Fruit fly (Drosophila melanogaster) whole organism, embryonic: ENCODE data around the gene Hecw.

Source experiments
- BEAF-32 ChIP-seq: fragments of 200-800 bp; sonication (Bioruptor generic); optimal IDR thresholded peaks from 3 replicates; lab custom pipeline; 2017; ENCODE audit warnings: missing biosample characterization, missing genetic modification characterization, mild to moderate bottlenecking, moderate library complexity, missing genetic modification reagents
- Blimp-1 ChIP-seq: fragments of 200-800 bp; sonication (Bioruptor generic); optimal IDR thresholded peaks from 3 replicates; lab custom pipeline; 2018; ENCODE audit warnings: missing biosample characterization, missing genetic modification characterization, mild to moderate bottlenecking, moderate library complexity, missing genetic modification reagents
- CG10274 ChIP-seq: fragments of 200-800 bp; sonication (Bioruptor generic); optimal IDR thresholded peaks from 3 replicates; lab custom pipeline; 2017; ENCODE audit warnings: missing biosample characterization, mild to moderate bottlenecking, missing genetic modification characterization
- CG12155 ChIP-seq: fragments of 200-800 bp; sonication (Bioruptor generic); optimal IDR thresholded peaks from 3 replicates; lab custom pipeline; 2016; ENCODE audit warnings: missing biosample characterization, missing genetic modification characterization
- CG12391 ChIP-seq: fragments of 200-800 bp; sonication (Bioruptor generic); optimal IDR thresholded peaks from 3 replicates; lab custom pipeline; 2018; ENCODE audit warnings: missing biosample characterization, mild to moderate bottlenecking, missing genetic modification characterization, moderate library complexity
- CG12659 ChIP-seq: fragments of 200-800 bp; sonication (Bioruptor generic); optimal IDR thresholded peaks from 3 replicates; lab custom pipeline; 2017; ENCODE audit warnings: mild to moderate bottlenecking, missing biosample characterization, missing genetic modification reagents, missing genetic modification characterization
- CG12744 ChIP-seq: fragments of 200-800 bp; sonication (Bioruptor generic); optimal IDR thresholded peaks from 2 replicates; lab custom pipeline; 2016; ENCODE audit warnings: missing biosample characterization, missing genetic modification characterization
- CG12769 ChIP-seq: fragments of 200-800 bp; sonication (Bioruptor generic); optimal IDR thresholded peaks from 2 replicates; lab custom pipeline; 2019; ENCODE audit warnings: missing biosample characterization, mild to moderate bottlenecking, missing genetic modification characterization, moderate library complexity
- CG18599 ChIP-seq: fragments of 200-800 bp; sonication (Bioruptor generic); optimal IDR thresholded peaks from 3 replicates; lab custom pipeline; 2017; ENCODE audit warnings: missing biosample characterization, missing genetic modification characterization, mild to moderate bottlenecking, moderate library complexity, missing genetic modification reagents
- CG30403 ChIP-seq: fragments of 200-800 bp; sonication (Bioruptor generic); optimal IDR thresholded peaks from 3 replicates; lab custom pipeline; 2016; ENCODE audit warnings: missing biosample characterization, missing genetic modification characterization
- CG32767 ChIP-seq: fragments of 200-800 bp; sonication (Bioruptor generic); IDR thresholded peaks from 2 replicates; pipeline ENCODE4 v1.3.6; 2022; ENCODE audit warnings: missing biosample characterization, missing genetic modification characterization
- CG3281 ChIP-seq: fragments of 200-800 bp; sonication (Bioruptor generic); optimal IDR thresholded peaks from 3 replicates; lab custom pipeline; 2017; ENCODE audit warnings: missing biosample characterization, mild to moderate bottlenecking, missing genetic modification characterization
- CG3407 ChIP-seq: fragments of 200-800 bp; sonication (Bioruptor generic); optimal IDR thresholded peaks from 2 replicates; lab custom pipeline; 2018; ENCODE audit warnings: missing biosample characterization, mild to moderate bottlenecking, missing genetic modification characterization
- CG4404 ChIP-seq: fragments of 200-800 bp; sonication (Bioruptor generic); IDR thresholded peaks from 2 replicates; pipeline ENCODE4 v1.3.6; 2022; ENCODE audit warnings: missing biosample characterization, missing genetic modification characterization
- CG6175 ChIP-seq: fragments of 200-800 bp; sonication (Bioruptor generic); IDR thresholded peaks from 3 replicates; pipeline ENCODE4 v1.3.6; 2022; ENCODE audit warnings: missing biosample characterization, missing genetic modification characterization
- CG9215 ChIP-seq: fragments of 200-800 bp; sonication (Bioruptor generic); IDR thresholded peaks from 2 replicates; pipeline ENCODE4 v1.3.6; 2022; ENCODE audit warnings: missing biosample characterization, missing genetic modification characterization
- CTCF ChIP-seq: fragments of 200-800 bp; sonication (Bioruptor generic); optimal IDR thresholded peaks from 2 replicates; lab custom pipeline; 2017; ENCODE audit warnings: missing biosample characterization, mild to moderate bottlenecking, missing genetic modification characterization, moderate library complexity
- Dfd ChIP-seq, 2 experiments: fragments of >200 bp; optimal IDR thresholded peaks; 2 replicates each; lab custom pipeline; 2017; ENCODE audit warnings: missing biosample characterization in 2 of 2, missing genetic modification characterization in 2 of 2
- Dp ChIP-seq: fragments of 200-800 bp; sonication (Bioruptor generic); optimal IDR thresholded peaks from 2 replicates; lab custom pipeline; 2018; ENCODE audit warnings: missing biosample characterization, mild to moderate bottlenecking, missing genetic modification characterization, moderate library complexity
- Ets65A ChIP-seq: fragments of 200-800 bp; sonication (Bioruptor generic); peaks from one replicate; lab custom pipeline; 2016; ENCODE audit warnings: missing biosample characterization, missing genetic modification characterization
- Gug ChIP-seq: fragments of 200-800 bp; sonication (Bioruptor generic); IDR thresholded peaks from 4 replicates; pipeline ENCODE4 v1.3.6; 2022; ENCODE audit warnings: missing biosample characterization, missing genetic modification characterization
- Hr3 ChIP-seq: fragments of 200-800 bp; sonication (Bioruptor generic); optimal IDR thresholded peaks from 3 replicates; lab custom pipeline; 2016; ENCODE audit warnings: missing biosample characterization, missing genetic modification characterization
- Hr39 ChIP-seq: fragments of >200 bp; optimal IDR thresholded peaks from 2 replicates; lab custom pipeline; 2017
- Lpt ChIP-seq: fragments of >200 bp; optimal IDR thresholded peaks from 2 replicates; lab custom pipeline; 2018; ENCODE audit warnings: missing biosample characterization, missing genetic modification characterization
- Oli ChIP-seq: fragments of 200-800 bp; sonication (Bioruptor generic); optimal IDR thresholded peaks from 2 replicates; lab custom pipeline; 2018; ENCODE audit warnings: missing biosample characterization, mild to moderate bottlenecking, missing genetic modification characterization, moderate library complexity
- Optix ChIP-seq: fragments of 200-800 bp; sonication (Bioruptor generic); IDR thresholded peaks from 3 replicates; pipeline ENCODE4 v1.3.6; 2022; ENCODE audit warnings: missing biosample characterization, missing genetic modification characterization
- Sox100B ChIP-seq: fragments of 200-800 bp; sonication (Bioruptor generic); optimal IDR thresholded peaks from 3 replicates; lab custom pipeline; 2018; ENCODE audit warnings: missing biosample characterization, mild to moderate bottlenecking, missing genetic modification characterization
- Usf ChIP-seq: fragments of 200-800 bp; sonication (Bioruptor generic); optimal IDR thresholded peaks from 2 replicates; lab custom pipeline; 2017; ENCODE audit warnings: missing genotype, missing biosample characterization, missing genetic modification characterization
- Vsx1 ChIP-seq: fragments of 200-800 bp; sonication (Bioruptor generic); optimal IDR thresholded peaks from 2 replicates; lab custom pipeline; 2017; ENCODE audit warnings: missing biosample characterization, mild to moderate bottlenecking, missing genetic modification characterization, missing genetic modification reagents
- ash1 ChIP-seq: fragments of 200-800 bp; sonication (Bioruptor generic); optimal IDR thresholded peaks from 2 replicates; lab custom pipeline; 2018; ENCODE audit warnings: missing biosample characterization, mild to moderate bottlenecking, missing genetic modification characterization
- bbx ChIP-seq: fragments of 200-800 bp; sonication (Bioruptor generic); IDR thresholded peaks from 2 replicates; pipeline ENCODE4 v1.3.6; 2022; ENCODE audit warnings: missing biosample characterization, missing genetic modification characterization; ENCODE audit not compliant: partially characterized antibody
- chif ChIP-seq, 2 experiments: fragments of 200-800 bp; sonication (Bioruptor generic); optimal IDR thresholded peaks; 3 replicates each; lab custom pipeline; 2016; ENCODE audit warnings: missing biosample characterization in 2 of 2, missing genetic modification characterization in 2 of 2
- chn ChIP-seq: fragments of 200-800 bp; sonication (Bioruptor generic); optimal IDR thresholded peaks from 2 replicates; lab custom pipeline; 2016; ENCODE audit warnings: missing biosample characterization, missing genetic modification characterization
- disco-r ChIP-seq: fragments of 200-800 bp; sonication (Bioruptor generic); optimal IDR thresholded peaks from 2 replicates; lab custom pipeline; 2016; ENCODE audit warnings: missing biosample characterization, missing genetic modification characterization
- eve ChIP-seq, 2 experiments: fragments of >200 bp; optimal IDR thresholded peaks; 2 replicates each; lab custom pipeline; 2017; ENCODE audit warnings: missing biosample characterization in 2 of 2, missing genetic modification characterization in 2 of 2
- ewg ChIP-seq: fragments of 200-800 bp; sonication (Bioruptor generic); optimal IDR thresholded peaks from 3 replicates; lab custom pipeline; 2017; ENCODE audit warnings: mild to moderate bottlenecking, missing biosample characterization, missing genetic modification reagents, missing genetic modification characterization
- exex ChIP-seq: fragments of 200-800 bp; sonication (Bioruptor generic); optimal IDR thresholded peaks from 4 replicates; lab custom pipeline; 2018; ENCODE audit warnings: missing biosample characterization, mild to moderate bottlenecking, missing genetic modification characterization, moderate library complexity
- fd96Cb ChIP-seq: fragments of 200-800 bp; sonication (Bioruptor generic); optimal IDR thresholded peaks from 2 replicates; lab custom pipeline; 2018; ENCODE audit warnings: missing biosample characterization, mild to moderate bottlenecking, missing genetic modification characterization, moderate library complexity
- ftz-f1 ChIP-seq: fragments of 200-800 bp; sonication (Bioruptor generic); optimal IDR thresholded peaks from 2 replicates; lab custom pipeline; 2016; ENCODE audit warnings: missing biosample characterization, missing genetic modification characterization
- gcm ChIP-seq: fragments of 200-800 bp; sonication (Bioruptor generic); optimal IDR thresholded peaks from 2 replicates; lab custom pipeline; 2019; ENCODE audit warnings: missing biosample characterization, mild to moderate bottlenecking, missing genetic modification characterization, moderate library complexity
- gsb ChIP-seq: fragments of 200-800 bp; sonication (Bioruptor generic); IDR thresholded peaks from 2 replicates; pipeline ENCODE4 v1.3.6; 2022; ENCODE audit warnings: missing biosample characterization, missing genetic modification characterization
- ham ChIP-seq: fragments of 200-800 bp; sonication (Bioruptor generic); IDR thresholded peaks from 2 replicates; pipeline ENCODE4 v1.3.6; 2022; ENCODE audit warnings: missing biosample characterization, missing genetic modification characterization
- hkb ChIP-seq, 2 experiments: fragments of 200-800 bp in 1 of 2; fragments of >200 bp in 1 of 2; sonication (Bioruptor generic) in 1 of 2; IDR thresholded peaks in 1 of 2; optimal IDR thresholded peaks in 1 of 2; 2 replicates each; pipeline versions ENCODE4 v1.3.6 to Lab custom; 2017 to 2022; ENCODE audit warnings: missing biosample characterization in 1 of 2, missing genetic modification characterization in 1 of 2
- prd ChIP-seq, 3 experiments: fragments of >200 bp in 2 of 3; fragments of 200-800 bp in 1 of 3; sonication (Bioruptor generic) in 1 of 3; optimal IDR thresholded peaks in 2 of 3; IDR thresholded peaks in 1 of 3; 2 replicates in 2 of 3; 3 replicates in 1 of 3; pipeline versions ENCODE4 v1.3.6 to Lab custom; 2017 to 2022; ENCODE audit warnings: missing biosample characterization in 1 of 3, missing genetic modification characterization in 1 of 3
- pzg ChIP-seq: fragments of 200-800 bp; sonication (Bioruptor generic); optimal IDR thresholded peaks from 3 replicates; lab custom pipeline; 2018; ENCODE audit warnings: missing biosample characterization, mild to moderate bottlenecking, missing genetic modification characterization, moderate library complexity
- run ChIP-seq: fragments of 200-800 bp; sonication (Bioruptor generic); optimal IDR thresholded peaks from 3 replicates; lab custom pipeline; 2018; ENCODE audit warnings: missing biosample characterization, mild to moderate bottlenecking, missing genetic modification characterization
- scrt ChIP-seq: fragments of 200-800 bp; sonication (Bioruptor generic); optimal IDR thresholded peaks from 2 replicates; lab custom pipeline; 2018; ENCODE audit warnings: missing biosample characterization, mild to moderate bottlenecking, missing genetic modification characterization, moderate library complexity
- seq ChIP-seq: fragments of 200-800 bp; sonication (Bioruptor generic); IDR thresholded peaks from 2 replicates; pipeline ENCODE4 v1.3.6; 2022; ENCODE audit warnings: missing biosample characterization, missing genetic modification characterization
- stc ChIP-seq: fragments of 200-800 bp; sonication (Bioruptor generic); IDR thresholded peaks from 2 replicates; pipeline ENCODE4 v1.3.6; 2022; ENCODE audit warnings: missing biosample characterization, missing genetic modification characterization
- stwl ChIP-seq: fragments of 200-800 bp; sonication (Bioruptor generic); optimal IDR thresholded peaks from 3 replicates; lab custom pipeline; 2018; ENCODE audit warnings: missing biosample characterization, mild to moderate bottlenecking, missing genetic modification characterization, moderate library complexity
- zen2 ChIP-seq: fragments of 200-800 bp; sonication (Bioruptor generic); IDR thresholded peaks from 3 replicates; pipeline ENCODE4 v1.3.6; 2022; ENCODE audit warnings: missing biosample characterization, missing genetic modification characterization; ENCODE audit not compliant: partially characterized antibody

The Hecw gene

DNA sequence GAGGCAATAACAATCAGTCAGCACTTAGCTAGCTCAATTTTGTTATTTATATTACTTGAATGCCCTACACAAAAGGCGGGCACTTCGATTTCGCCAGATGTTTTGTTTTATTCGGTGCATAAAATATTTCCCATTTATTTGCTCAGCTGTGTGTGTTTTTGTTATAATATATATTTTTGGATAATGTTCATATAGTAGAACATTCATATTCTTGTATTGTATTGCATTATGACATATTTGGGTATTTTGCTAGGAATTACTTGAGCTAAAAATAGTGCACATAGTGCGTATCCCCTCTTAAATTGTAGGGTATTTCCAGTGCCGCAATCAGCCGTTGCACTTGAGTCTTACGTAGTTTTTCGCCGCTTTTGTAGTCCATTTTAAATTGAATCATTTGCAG lies 18.8 kb upstream of the Hecw start (continued):
- TF ChIP-seq gsb = no peak
- TF ChIP-seq CG12391 = peak; percentile 44
- TF ChIP-seq zen2 = no peak
- TF ChIP-seq CG6175 (GFP tag; lab: Robert Waterston, UW) = no peak
- peak; percentile 44 for TF ChIP-seq gcm (GFP tag; lab: Kevin White, UChicago)
- no peak for TF ChIP-seq CTCF (GFP tag; lab: Kevin White, UChicago)
- TF ChIP-seq pzg (GFP tag; lab: Kevin White, UChicago) = no peak
- TF ChIP-seq ash1 (GFP tag; lab: Kevin White, UChicago) = no peak
- no peak for TF ChIP-seq CG12744 (GFP tag; lab: Kevin White, UChicago)
- peak in 1 of 2 experiments; percentile 67 for TF ChIP-seq eve (GFP tag; optimal IDR thresholded peaks at IDR 0.05; lab: Kevin White, UChicago)
- TF ChIP-seq Hr39 = no peak
- peak; percentile 69 for TF ChIP-seq CG18599 (GFP tag; lab: Kevin White, UChicago)
- peak; percentile 22 for TF ChIP-seq CG12769
- TF ChIP-seq scrt (GFP tag; lab: Kevin White, UChicago) = peak; percentile 7
- TF ChIP-seq Optix (GFP tag; lab: Robert Waterston, UW) = no peak
- peak; percentile 26 for TF ChIP-seq ewg (GFP tag; lab: Kevin White, UChicago)
- TF ChIP-seq Lpt (GFP tag; lab: Kevin White, UChicago) = no peak
- peak; percentile 46 for TF ChIP-seq CG12659
- no peak for TF ChIP-seq Dp (GFP tag; lab: Kevin White, UChicago)
- no peak for TF ChIP-seq disco-r (GFP tag; lab: Kevin White, UChicago)
- TF ChIP-seq BEAF-32 (GFP tag; lab: Kevin White, UChicago) = no peak
- peak; percentile 22 for TF ChIP-seq Hr3 (GFP tag; lab: Kevin White, UChicago)
- TF ChIP-seq Ets65A = peak; percentile 90
- TF ChIP-seq chn (GFP tag; lab: Kevin White, UChicago) = peak; percentile 10
- no peak for TF ChIP-seq Dfd (GFP tag; optimal IDR thresholded peaks at IDR 0.05; lab: Kevin White, UChicago)
- peak; percentile 47 for TF ChIP-seq fd96Cb
- no peak; the same call in 1 of the 2 replicates for TF ChIP-seq CG9215
- TF ChIP-seq bbx (GFP tag; lab: Robert Waterston, UW) = no peak
- no peak for TF ChIP-seq Gug (GFP tag; lab: Robert Waterston, UW)
- peak; percentile 43 for TF ChIP-seq Blimp-1
- TF ChIP-seq Usf (GFP tag; lab: Kevin White, UChicago) = no peak
- no peak for TF ChIP-seq prd (optimal IDR thresholded peaks at IDR 0.05; lab: Kevin White, UChicago)
- TF ChIP-seq prd (GFP tag; IDR thresholded peaks at IDR 0.05; lab: Robert Waterston, UW) = peak; percentile 50; the same call in 2 of the 3 replicates
- no peak for TF ChIP-seq run (tag; lab: Kevin White, UChicago)
- TF ChIP-seq Oli (tag; lab: Kevin White, UChicago) = peak; percentile 63
- peak; percentile 57 for TF ChIP-seq CG30403 (GFP tag; lab: Kevin White, UChicago)
- TF ChIP-seq CG3281 = peak; percentile 56
- no peak for TF ChIP-seq CG4404 (GFP tag; lab: Robert Waterston, UW)
- TF ChIP-seq hkb (optimal IDR thresholded peaks at IDR 0.05; lab: Kevin White, UChicago) = no peak
- TF ChIP-seq hkb (GFP tag; IDR thresholded peaks at IDR 0.05; lab: Robert Waterston, UW) = peak; percentile 66
- TF ChIP-seq Sox100B (GFP tag; lab: Kevin White, UChicago) = peak; percentile 62
- peak; percentile 28 for TF ChIP-seq Vsx1 (GFP tag; lab: Kevin White, UChicago)
- no peak; the same call in 1 of the 2 replicates for TF ChIP-seq stc (GFP tag; lab: Robert Waterston, UW)
- no peak for TF ChIP-seq CG12155 (GFP tag; lab: Kevin White, UChicago)
- no peak for TF ChIP-seq chif (GFP tag; optimal IDR thresholded peaks at IDR 0.05; lab: Kevin White, UChicago)
- peak; percentile 44; the same call in 1 of the 2 replicates for TF ChIP-seq seq (GFP tag; lab: Robert Waterston, UW)
- no peak for TF ChIP-seq ham (GFP tag; lab: Robert Waterston, UW)
- no peak for TF ChIP-seq CG3407 (GFP tag; lab: Kevin White, UChicago)
- TF ChIP-seq stwl (tag; lab: Kevin White, UChicago) = no peak
- no peak for TF ChIP-seq CG32767 (GFP tag; lab: Robert Waterston, UW)
- no peak for TF ChIP-seq exex (tag; lab: Kevin White, UChicago)
- TF ChIP-seq ftz-f1 (GFP tag; lab: Kevin White, UChicago) = no peak
- TF ChIP-seq CG10274 (GFP tag; lab: Kevin White, UChicago) = peak; percentile 52
